Fruit fly (Drosophila melanogaster): ENCODE data around the gene CG9331.

dm6 chr2L:20820767-20821166 is 1.9 kb upstream of the CG9331 start, which contains the start of gene CheB38c:
- TF ChIP-seq pan (optimal IDR thresholded peaks at IDR 0.05) (no peak), usp (GFP tag; optimal IDR thresholded peaks at IDR 0.05) (no peak), CG8478 (optimal IDR thresholded peaks at IDR 0.05) (no peak), Dll (optimal IDR thresholded peaks at IDR 0.05) (no peak), psq (optimal IDR thresholded peaks at IDR 0.05) (no peak)

All from whole organism.